Fruit fly (Drosophila melanogaster): ENCODE results near the gene CG34136.
A peak's percentile ranks its signal among the peaks of the same experiment; 100 is the strongest.

Gene CG34136

DNA sequence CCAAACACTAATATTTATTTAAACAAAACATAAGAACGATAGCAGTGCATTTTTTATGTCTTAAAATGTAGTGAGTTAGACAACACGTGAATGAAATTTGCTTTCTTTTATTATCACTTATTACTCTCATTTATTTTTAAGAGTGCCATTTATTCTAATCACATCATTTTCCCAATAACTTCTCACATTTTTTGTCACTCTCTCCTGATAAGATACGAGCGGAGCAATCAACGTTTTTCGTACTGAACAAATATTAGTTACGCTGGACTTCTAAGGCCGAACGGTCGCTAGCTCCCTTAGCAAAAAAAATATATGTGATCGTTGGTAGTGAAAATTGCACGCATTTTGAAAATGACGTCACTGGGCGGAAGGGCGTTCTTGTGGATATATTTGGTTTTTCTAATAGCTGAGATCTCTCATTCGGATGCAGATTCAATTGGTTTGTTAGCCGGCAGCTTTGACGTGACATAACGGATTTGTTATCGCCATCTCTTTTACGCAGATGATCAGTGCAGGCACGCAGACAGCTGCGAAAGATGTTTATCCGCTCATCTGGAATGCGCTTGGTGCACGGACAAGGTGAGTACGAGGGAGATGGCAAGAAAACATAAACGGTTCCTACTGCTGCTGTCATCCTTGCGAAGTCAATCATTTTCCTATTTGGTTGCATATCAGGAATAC, 43.8 kb upstream of the CG34136 start, which contains the start of gene Itgbn:
Itgbn (plus strand) TSS at position 251 of the 681 bp plus-strand sequence.
- TF ChIP-seq h (GFP tag; optimal IDR thresholded peaks at IDR 0.05), result no peak
- TF ChIP-seq Rel (GFP tag; optimal IDR thresholded peaks at IDR 0.05), result no peak
- no peak for TF ChIP-seq Rel (tag; optimal IDR thresholded peaks at IDR 0.05)
- TF ChIP-seq Hnf4 (GFP tag; optimal IDR thresholded peaks at IDR 0.05), result no peak
- TF ChIP-seq sage (GFP tag; optimal IDR thresholded peaks at IDR 0.05), result no peak
- TF ChIP-seq lola (GFP tag; optimal IDR thresholded peaks at IDR 0.05), result no peak
- TF ChIP-seq Dif (GFP tag; optimal IDR thresholded peaks at IDR 0.05; ENCODE audit: partially characterized antibody), result no peak
- TF ChIP-seq rgr (GFP tag; optimal IDR thresholded peaks at IDR 0.05), result no peak
- no peak for TF ChIP-seq dsf (GFP tag; optimal IDR thresholded peaks at IDR 0.05; ENCODE audit: borderline replicate concordance)
- TF ChIP-seq Sp1 (GFP tag; optimal IDR thresholded peaks at IDR 0.05), result no peak
- no peak for TF ChIP-seq foxo (GFP tag; optimal IDR thresholded peaks at IDR 0.05)
- TF ChIP-seq Jra (GFP tag; optimal IDR thresholded peaks at IDR 0.05), result no peak
- no peak for TF ChIP-seq Vsx2 (GFP tag; optimal IDR thresholded peaks at IDR 0.05; ENCODE audit: partially characterized antibody)
- no peak for TF ChIP-seq CG32264 (GFP tag; optimal IDR thresholded peaks at IDR 0.05)
- no peak for TF ChIP-seq Hr83 (GFP tag; optimal IDR thresholded peaks at IDR 0.05; ENCODE audit: poor library complexity, severe bottlenecking)
- no peak for TF ChIP-seq OdsH (GFP tag; optimal IDR thresholded peaks at IDR 0.05)
- no peak for TF ChIP-seq Hr78 (GFP tag; optimal IDR thresholded peaks at IDR 0.05)
- TF ChIP-seq CG9705 (GFP tag; optimal IDR thresholded peaks at IDR 0.05), result no peak
- TF ChIP-seq usp (GFP tag; optimal IDR thresholded peaks at IDR 0.05), result no peak
- TF ChIP-seq Dfd (GFP tag; optimal IDR thresholded peaks at IDR 0.05), result no peak
- no peak for TF ChIP-seq woc (GFP tag; optimal IDR thresholded peaks at IDR 0.05)

DNA sequence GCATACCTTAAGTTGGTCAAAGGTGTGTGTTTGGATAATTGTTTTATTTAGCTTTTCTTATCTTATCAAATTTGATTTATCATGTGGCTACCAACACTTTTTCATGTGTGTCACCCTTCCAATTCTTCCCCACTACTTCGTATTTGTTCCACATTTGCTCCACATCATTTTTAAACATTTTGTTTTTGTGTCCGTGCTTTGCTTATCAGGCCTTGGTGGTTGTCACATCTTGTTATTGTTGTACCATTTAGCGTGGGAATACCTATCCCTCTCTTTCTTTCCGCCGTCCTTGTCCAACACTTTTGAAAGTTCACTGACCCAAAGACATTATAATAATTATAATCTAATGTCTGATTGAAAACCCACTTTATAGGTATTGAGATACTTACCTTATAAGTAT, 43.1 kb upstream of the CG34136 start:
- TF ChIP-seq GATAd (GFP tag; optimal IDR thresholded peaks at IDR 0.05), result no peak
- TF ChIP-seq psq (GFP tag; optimal IDR thresholded peaks at IDR 0.05), result peak; percentile 3
- TF ChIP-seq sage (GFP tag; optimal IDR thresholded peaks at IDR 0.05), result no peak

DNA sequence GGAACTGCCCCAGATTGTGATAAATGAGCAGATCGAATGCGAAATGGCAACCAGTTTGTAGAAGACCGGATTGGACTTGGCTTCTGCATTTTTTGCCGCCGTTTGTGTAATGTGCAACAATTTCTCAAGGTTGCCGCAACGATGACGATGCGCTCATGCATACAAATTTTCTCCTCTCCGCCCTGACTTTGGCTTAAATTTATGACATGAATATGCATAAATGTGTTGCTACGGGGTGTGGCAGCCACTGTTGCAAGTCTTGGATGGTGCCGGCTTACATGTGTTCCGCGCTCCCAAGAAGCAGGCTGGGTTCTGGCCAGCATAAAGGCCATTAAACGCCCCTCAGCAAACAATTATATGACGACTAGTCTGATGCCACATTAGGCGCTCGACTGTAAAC, 35.1 kb upstream of the CG34136 start:
- TF ChIP-seq Mio (GFP tag; optimal IDR thresholded peaks at IDR 0.05), result no peak
- no peak for TF ChIP-seq CrebA (GFP tag; optimal IDR thresholded peaks at IDR 0.05; ENCODE audit: borderline replicate concordance)
- TF ChIP-seq h (GFP tag; optimal IDR thresholded peaks at IDR 0.05), result no peak
- no peak for TF ChIP-seq brk (GFP tag; optimal IDR thresholded peaks at IDR 0.05)
- TF ChIP-seq br (GFP tag; optimal IDR thresholded peaks at IDR 0.05), result no peak

DNA sequence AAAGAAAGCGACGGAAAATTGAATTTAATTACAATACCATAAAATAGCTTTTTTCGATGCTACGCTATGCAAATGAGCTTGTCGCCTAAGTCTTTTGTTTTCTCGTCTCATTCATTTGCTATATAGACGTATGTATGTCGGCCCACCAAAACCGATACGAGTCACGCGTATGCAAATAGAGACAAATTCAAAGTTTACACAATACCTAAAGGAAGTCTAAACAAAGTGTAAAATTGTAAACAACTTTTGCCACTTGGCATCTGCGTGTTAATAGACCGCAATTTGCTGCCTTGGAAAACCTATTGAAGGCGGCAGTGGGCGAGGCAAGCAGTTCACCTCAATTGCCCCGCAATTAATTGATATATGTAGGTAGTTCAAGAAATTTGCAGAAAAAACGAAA, 34.1 kb upstream of the CG34136 start:
- TF ChIP-seq Dfd (GFP tag; optimal IDR thresholded peaks at IDR 0.05) (no peak), CrebA (GFP tag; optimal IDR thresholded peaks at IDR 0.05; ENCODE audit: borderline replicate concordance) (no peak), rgr (GFP tag; optimal IDR thresholded peaks at IDR 0.05) (no peak), Hnf4 (GFP tag; optimal IDR thresholded peaks at IDR 0.05) (no peak)

DNA sequence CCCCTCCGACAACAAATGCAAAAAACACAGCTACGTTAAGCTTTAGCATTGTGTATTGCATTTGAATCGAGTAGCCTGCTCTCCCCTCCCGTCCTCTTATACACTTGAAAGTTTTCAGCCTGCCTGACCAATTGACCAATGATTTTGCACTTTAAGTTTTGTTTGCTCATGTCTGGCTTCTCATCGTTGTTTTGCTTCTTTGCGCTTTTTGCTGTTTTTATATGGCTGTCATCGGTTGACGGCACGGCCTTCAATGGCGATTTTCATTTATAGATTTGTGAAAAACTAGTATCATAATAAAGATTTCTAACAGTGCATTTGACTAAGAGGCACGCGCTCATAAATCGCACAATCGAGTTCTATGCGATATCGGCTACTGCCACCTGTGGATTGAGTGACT, 30.8 kb upstream of the CG34136 start:
- TF ChIP-seq lola (GFP tag; optimal IDR thresholded peaks at IDR 0.05) (no peak), sv (GFP tag; optimal IDR thresholded peaks at IDR 0.05) (no peak), rgr (GFP tag; optimal IDR thresholded peaks at IDR 0.05) (no peak), N (GFP tag; optimal IDR thresholded peaks at IDR 0.05) (no peak), CrebA (GFP tag; optimal IDR thresholded peaks at IDR 0.05; ENCODE audit: borderline replicate concordance) (no peak), dmrt93B (GFP tag; optimal IDR thresholded peaks at IDR 0.05) (no peak), psq (GFP tag; optimal IDR thresholded peaks at IDR 0.05) (no peak), HLH106 (tag; optimal IDR thresholded peaks at IDR 0.05) (no peak), Sp1 (GFP tag; optimal IDR thresholded peaks at IDR 0.05) (no peak), woc (GFP tag; optimal IDR thresholded peaks at IDR 0.05) (no peak), Mio (GFP tag; optimal IDR thresholded peaks at IDR 0.05) (no peak), Hnf4 (GFP tag; optimal IDR thresholded peaks at IDR 0.05) (no peak), jim (GFP tag; optimal IDR thresholded peaks at IDR 0.05) (no peak), foxo (GFP tag; optimal IDR thresholded peaks at IDR 0.05) (no peak), Hr83 (GFP tag; optimal IDR thresholded peaks at IDR 0.05; ENCODE audit: poor library complexity, severe bottlenecking) (no peak)
